Worm (Caenorhabditis elegans) whole organism, early embryonic: ENCODE data around the gene slcf-2.

Experiments used
- B0310.2 ChIP-seq: sonication (generic microtip); optimal IDR thresholded peaks from 2 replicates; lab custom pipeline; 2016; ENCODE audit warnings: mild to moderate bottlenecking, missing genetic modification characterization, missing compliant biosample characterization
- F13C5.2 ChIP-seq: sonication (generic microtip); optimal IDR thresholded peaks from 2 replicates; lab custom pipeline; 2017; ENCODE audit warnings: mild to moderate bottlenecking, missing genetic modification characterization, inconsistent platforms, missing compliant biosample characterization
- aly-1 ChIP-seq: sonication (generic microtip); optimal IDR thresholded peaks from 2 replicates; lab custom pipeline; 2016; ENCODE audit warnings: missing genetic modification characterization, missing compliant biosample characterization
- ama-1 ChIP-seq: fragments of 150-350 bp; optimal IDR thresholded peaks from 2 replicates; lab custom pipeline; 2014
- ceh-13 ChIP-seq: fragments of 200-800 bp; sonication (Bioruptor generic); optimal IDR thresholded peaks from 2 replicates; lab custom pipeline; 2018; ENCODE audit warnings: mild to moderate bottlenecking, missing genetic modification characterization, missing compliant biosample characterization
- ceh-36 ChIP-seq: sonication (generic microtip); optimal IDR thresholded peaks from 2 replicates; lab custom pipeline; 2016; ENCODE audit warnings: missing genetic modification characterization, inconsistent platforms, missing compliant biosample characterization
- ets-7 ChIP-seq: sonication (generic microtip); optimal IDR thresholded peaks from 2 replicates; lab custom pipeline; 2016; ENCODE audit warnings: missing genotype, missing genetic modification characterization, missing compliant biosample characterization
- flt-1 ChIP-seq: fragments of 200-800 bp; sonication (Bioruptor generic); IDR thresholded peaks from 2 replicates; pipeline ENCODE4 v1.3.6; 2022; ENCODE audit warnings: missing genetic modification characterization, missing compliant biosample characterization
- hmbx-1 ChIP-seq: sonication (generic microtip); optimal IDR thresholded peaks from 2 replicates; lab custom pipeline; 2016; ENCODE audit warnings: mild to moderate bottlenecking, missing genetic modification characterization, missing compliant biosample characterization
- hnd-1 ChIP-seq: sonication (generic microtip); optimal IDR thresholded peaks from 2 replicates; lab custom pipeline; 2016; ENCODE audit warnings: missing genetic modification characterization, missing compliant biosample characterization
- pes-1 ChIP-seq: fragments of 200-800 bp; sonication (Bioruptor generic); IDR thresholded peaks from 2 replicates; pipeline ENCODE4 v1.3.6; 2022; ENCODE audit warnings: missing genetic modification reagents, missing genetic modification characterization, missing compliant biosample characterization
- sea-1 ChIP-seq: fragments of 200-800 bp; sonication (Bioruptor generic); conservative IDR thresholded peaks from 2 replicates; pipeline ENCODE4 v1.3.6; 2022; ENCODE audit warnings: missing genetic modification characterization, missing compliant biosample characterization
- tbx-37 ChIP-seq: fragments of 200-800 bp; sonication (Bioruptor generic); conservative IDR thresholded peaks from 2 replicates; pipeline ENCODE4 v1.3.6; 2022; ENCODE audit warnings: missing genetic modification reagents, missing genetic modification characterization, missing compliant biosample characterization

The slcf-2 gene

DNA sequence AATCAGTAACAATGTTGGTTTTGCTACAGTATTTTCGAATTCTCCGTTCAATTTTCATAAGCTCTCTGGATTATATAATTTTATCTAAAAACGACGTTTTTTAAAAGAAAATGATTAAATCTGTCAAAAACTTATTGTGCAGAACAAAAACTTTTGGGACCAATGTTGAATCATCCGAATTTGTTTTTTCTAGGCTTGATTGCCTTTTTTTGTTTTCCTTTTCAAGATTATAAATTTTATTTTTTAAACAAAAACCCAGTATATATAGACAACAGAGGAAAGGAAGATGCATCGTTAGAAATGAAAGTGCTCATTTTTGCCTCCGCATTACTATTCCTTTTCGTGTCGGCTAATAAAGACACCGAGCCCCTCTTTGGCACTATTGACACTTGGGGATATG lies 50.9 kb downstream of the slcf-2 start, which contains the start of gene ZK813.7:
TSS of gene ZK813.7 (plus strand) at position 301 of the 400 bp plus-strand sequence.
- TF ChIP-seq B0310.2 (tag; lab: Kevin White, UChicago): no peak
- TF ChIP-seq aly-1 (tag; lab: Kevin White, UChicago): no peak
- no peak for TF ChIP-seq hmbx-1 (tag; lab: Kevin White, UChicago)
- no peak for TF ChIP-seq ceh-36 (tag; lab: Kevin White, UChicago)
- no peak for TF ChIP-seq hnd-1 (tag; lab: Kevin White, UChicago)
- TF ChIP-seq sea-1 (GFP tag; lab: Robert Waterston, UW): no peak
- no peak for TF ChIP-seq flt-1
- TF ChIP-seq ceh-13 (GFP tag; lab: Kevin White, UChicago): no peak
- no peak for TF ChIP-seq tbx-37 (GFP tag; lab: Robert Waterston, UW)
- no peak for TF ChIP-seq ama-1 (lab: Kevin White, UChicago)
- no peak for TF ChIP-seq pes-1
- TF ChIP-seq ets-7: no peak
- TF ChIP-seq F13C5.2: no peak

DNA sequence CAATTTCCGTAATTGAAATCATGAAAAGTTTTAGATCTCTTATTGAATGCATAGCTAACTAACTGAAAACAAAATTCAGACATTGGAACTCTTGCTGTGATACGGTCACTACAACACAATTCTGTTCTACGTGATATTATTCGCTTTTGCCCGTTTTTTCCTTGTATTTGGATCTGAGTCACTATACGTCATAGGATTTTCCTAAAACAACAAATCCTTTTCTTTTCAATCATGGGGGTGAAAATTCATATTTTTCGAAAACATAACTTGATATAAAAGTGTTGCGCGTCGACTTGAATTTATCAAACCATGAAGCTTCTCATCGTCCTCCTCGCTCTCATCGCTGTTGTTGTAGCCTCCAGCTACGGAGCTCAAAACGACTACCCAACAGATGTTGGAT lies 52.3 kb downstream of the slcf-2 start, which contains the start of gene ZK813.1:
TSS of gene ZK813.1 (plus strand) at position 301 of the 400 bp plus-strand sequence.
- no peak for TF ChIP-seq hmbx-1 (tag; lab: Kevin White, UChicago)
- TF ChIP-seq ama-1 (lab: Kevin White, UChicago): no peak
